Fruit fly (Drosophila melanogaster) whole organism, wandering third instar larva: ENCODE measurements around the gene Zn72D.

ENCODE experiments used
- CG32264 ChIP-seq: fragments of 200-800 bp; sonication (Bioruptor generic); optimal IDR thresholded peaks from 2 replicates; lab custom pipeline; 2016; ENCODE audit warnings: missing biosample characterization, missing genetic modification characterization
- CG9705 ChIP-seq: fragments of 200-800 bp; sonication (Bioruptor generic); optimal IDR thresholded peaks from 2 replicates; lab custom pipeline; 2018; ENCODE audit warnings: missing biosample characterization, mild to moderate bottlenecking, missing genetic modification characterization
- CrebA ChIP-seq: fragments of 200-800 bp; sonication (Bioruptor generic); optimal IDR thresholded peaks from 2 replicates; lab custom pipeline; 2016; ENCODE audit warnings: missing biosample characterization, mild to moderate bottlenecking, missing genetic modification characterization, borderline replicate concordance
- Dfd ChIP-seq: fragments of >200 bp; optimal IDR thresholded peaks from 2 replicates; lab custom pipeline; 2017; ENCODE audit warnings: missing biosample characterization, missing genetic modification characterization
- Dif ChIP-seq: fragments of 200-275, 200-300 bp; sonication (Bioruptor generic); optimal IDR thresholded peaks from 2 replicates; lab custom pipeline; 2018; ENCODE audit warnings: missing biosample characterization, missing genetic modification characterization; ENCODE audit not compliant: partially characterized antibody
- GATAd ChIP-seq: sonication (Bioruptor generic); optimal IDR thresholded peaks from 2 replicates; lab custom pipeline; 2016; ENCODE audit warnings: missing biosample characterization, missing genetic modification characterization
- HLH106 ChIP-seq: fragments of 200-800 bp; optimal IDR thresholded peaks from 3 replicates; lab custom pipeline; 2019; ENCODE audit warnings: missing biosample characterization, mild to moderate bottlenecking, missing genetic modification characterization, moderate library complexity
- Hnf4 ChIP-seq: fragments of 200-800 bp; sonication (Bioruptor generic); optimal IDR thresholded peaks from 2 replicates; lab custom pipeline; 2016; ENCODE audit warnings: missing biosample characterization, mild to moderate bottlenecking, missing genetic modification characterization
- Hr83 ChIP-seq: fragments of 200-300 bp; sonication (Bioruptor generic); optimal IDR thresholded peaks from 2 replicates; lab custom pipeline; 2016; ENCODE audit warnings: missing biosample characterization, mild to moderate bottlenecking, missing genetic modification characterization, moderate library complexity; ENCODE audit not compliant: poor library complexity, severe bottlenecking
- Jra ChIP-seq: sonication (Bioruptor generic); optimal IDR thresholded peaks from 2 replicates; lab custom pipeline; 2016; ENCODE audit warnings: missing biosample characterization, missing genetic modification characterization
- Mio ChIP-seq: sonication (Bioruptor generic); optimal IDR thresholded peaks from 2 replicates; lab custom pipeline; 2016; ENCODE audit warnings: missing biosample characterization, missing genetic modification characterization
- Myc ChIP-seq: fragments of >200 bp; optimal IDR thresholded peaks from 2 replicates; lab custom pipeline; 2017
- N ChIP-seq: fragments of >200 bp; optimal IDR thresholded peaks from 2 replicates; lab custom pipeline; 2018; ENCODE audit warnings: missing biosample characterization, missing external identifiers, missing genetic modification characterization
- OdsH ChIP-seq: fragments of 200-800 bp; sonication (Bioruptor generic); optimal IDR thresholded peaks from 2 replicates; lab custom pipeline; 2016; ENCODE audit warnings: missing biosample characterization, mild to moderate bottlenecking, missing genetic modification characterization
- Rel ChIP-seq, 2 experiments: fragments of 200-800 bp; sonication (Bioruptor generic) in 1 of 2; optimal IDR thresholded peaks; 2 replicates in 1 of 2; 3 replicates in 1 of 2; lab custom pipeline; 2016 to 2019; ENCODE audit warnings: mild to moderate bottlenecking in 2 of 2, missing biosample characterization in 2 of 2, missing genetic modification characterization in 2 of 2, moderate library complexity in 1 of 2
- Sp1 ChIP-seq: fragments of 200-800 bp; sonication (Bioruptor generic); optimal IDR thresholded peaks from 3 replicates; lab custom pipeline; 2019; ENCODE audit warnings: missing biosample characterization, mild to moderate bottlenecking, missing genetic modification characterization, moderate library complexity
- Vsx2 ChIP-seq: fragments of 200-300, 225-300 bp; sonication (Bioruptor generic); optimal IDR thresholded peaks from 2 replicates; lab custom pipeline; 2018; ENCODE audit warnings: missing biosample characterization, missing genetic modification characterization; ENCODE audit not compliant: partially characterized antibody
- br ChIP-seq: fragments of 200-800 bp; sonication (Bioruptor generic); optimal IDR thresholded peaks from 2 replicates; lab custom pipeline; 2016; ENCODE audit warnings: missing biosample characterization, missing genetic modification characterization
- brk ChIP-seq: fragments of 200-800 bp; sonication (Bioruptor generic); optimal IDR thresholded peaks from 2 replicates; lab custom pipeline; 2016; ENCODE audit warnings: missing biosample characterization, mild to moderate bottlenecking, missing genetic modification characterization
- dl ChIP-seq, 2 experiments: fragments of 175-275, 200-275 bp in 1 of 2; fragments of 200-275 bp in 1 of 2; sonication (Bioruptor generic); optimal IDR thresholded peaks; lab custom pipeline; 2018; ENCODE audit warnings: mild to moderate bottlenecking in 2 of 2, missing biosample characterization in 2 of 2, missing genetic modification characterization in 2 of 2, moderate library complexity in 2 of 2; ENCODE audit not compliant: partially characterized antibody in 2 of 2, insufficient read depth in 1 of 2
- dsf ChIP-seq: sonication (Bioruptor generic); optimal IDR thresholded peaks from 2 replicates; lab custom pipeline; 2016; ENCODE audit warnings: missing biosample characterization, missing genetic modification characterization, borderline replicate concordance
- ey ChIP-seq: fragments of 200-800 bp; sonication (Bioruptor generic); optimal IDR thresholded peaks from 2 replicates; lab custom pipeline; 2016; ENCODE audit warnings: missing biosample characterization, missing genetic modification characterization
- foxo ChIP-seq, 2 experiments: fragments of 200-800 bp; sonication (Bioruptor generic); optimal IDR thresholded peaks; 2 replicates in 1 of 2; 3 replicates in 1 of 2; lab custom pipeline; 2016 to 2017; ENCODE audit warnings: missing biosample characterization in 2 of 2, missing genetic modification characterization in 2 of 2
- h ChIP-seq: fragments of 200-800 bp; sonication (Bioruptor generic); optimal IDR thresholded peaks from 3 replicates; lab custom pipeline; 2016; ENCODE audit warnings: missing biosample characterization, mild to moderate bottlenecking, missing genetic modification characterization
- lola ChIP-seq: fragments of >200 bp; optimal IDR thresholded peaks from 2 replicates; lab custom pipeline; 2017; ENCODE audit warnings: missing biosample characterization, missing genetic modification characterization
- pan ChIP-seq: fragments of >200 bp; optimal IDR thresholded peaks from 2 replicates; lab custom pipeline; 2017
- psq ChIP-seq: fragments of 200-800 bp; sonication (Bioruptor generic); optimal IDR thresholded peaks from 3 replicates; lab custom pipeline; 2017; ENCODE audit warnings: missing biosample characterization, mild to moderate bottlenecking, missing genetic modification characterization, moderate library complexity
- rgr ChIP-seq: fragments of 200-800 bp; sonication (Bioruptor generic); optimal IDR thresholded peaks from 3 replicates; lab custom pipeline; 2016; ENCODE audit warnings: missing biosample characterization, mild to moderate bottlenecking, missing genetic modification characterization
- sage ChIP-seq: fragments of 200-800 bp; sonication (Bioruptor generic); optimal IDR thresholded peaks from 2 replicates; lab custom pipeline; 2016; ENCODE audit warnings: missing biosample characterization, mild to moderate bottlenecking, missing genetic modification characterization
- sv ChIP-seq: fragments of 200-800 bp; sonication (Bioruptor generic); optimal IDR thresholded peaks from 3 replicates; lab custom pipeline; 2016; ENCODE audit warnings: missing biosample characterization, missing genetic modification characterization
- woc ChIP-seq: sonication (Bioruptor generic); optimal IDR thresholded peaks from 2 replicates; lab custom pipeline; 2016; ENCODE audit warnings: missing biosample characterization, mild to moderate bottlenecking, missing genetic modification characterization

The Zn72D gene

DNA sequence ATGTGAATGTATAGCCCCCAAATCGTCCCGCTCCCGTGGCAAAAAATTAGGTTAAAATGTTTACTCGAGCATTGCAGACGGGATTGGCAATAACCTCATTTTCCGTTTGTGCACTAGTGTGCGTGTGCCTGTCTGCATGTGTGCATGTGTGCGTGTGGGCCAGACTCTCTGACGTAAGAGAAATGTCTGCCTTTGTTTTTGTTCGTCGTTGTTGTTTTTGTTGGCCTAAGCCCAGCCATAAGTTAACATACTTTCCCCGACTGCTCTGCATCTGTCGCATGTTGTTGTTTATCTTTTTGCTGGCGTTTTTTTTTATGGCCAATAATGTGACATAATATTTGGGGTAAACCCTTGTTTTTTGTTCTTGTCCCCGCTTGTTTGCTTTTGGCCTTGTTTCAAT lies 32.9 kb upstream of the Zn72D start:
- TF ChIP-seq Sp1 (peak; percentile 3), Hr83 (GFP tag; lab: Kevin White, UChicago) (peak; percentile 47), dsf (GFP tag; lab: Kevin White, UChicago) (no peak), Vsx2 (GFP tag; lab: Kevin White, UChicago) (no peak), Myc (lab: Kevin White, UChicago) (no peak), Mio (GFP tag; lab: Kevin White, UChicago) (no peak), Dfd (GFP tag; lab: Kevin White, UChicago) (no peak), br (no peak), dl (GFP tag; optimal IDR thresholded peaks at IDR 0.05; lab: Kevin White, UChicago; ENCODE audit: insufficient read depth in 1 of 2, partially characterized antibody in 2 of 2) (no peak), h (GFP tag; lab: Kevin White, UChicago) (peak; percentile 7), OdsH (GFP tag; lab: Kevin White, UChicago) (no peak), CrebA (GFP tag; lab: Kevin White, UChicago) (no peak), Hnf4 (GFP tag; lab: Kevin White, UChicago) (no peak), sage (GFP tag; lab: Kevin White, UChicago) (no peak)

- no peak for TF ChIP-seq rgr (GFP tag; lab: Kevin White, UChicago)
- no peak for TF ChIP-seq Sp1
- TF ChIP-seq CG9705: no peak
- no peak for TF ChIP-seq psq (GFP tag; lab: Kevin White, UChicago)
- no peak for TF ChIP-seq dsf (GFP tag; lab: Kevin White, UChicago)
- no peak for TF ChIP-seq Jra (GFP tag; lab: Kevin White, UChicago)
These were observed 31.5 kb upstream of the Zn72D start, which contains the start of gene CG32152 for dm6 chr3L:16143685-16144539. Gene CG32152, minus strand, starts transcription at chr3L:16144036.

DNA sequence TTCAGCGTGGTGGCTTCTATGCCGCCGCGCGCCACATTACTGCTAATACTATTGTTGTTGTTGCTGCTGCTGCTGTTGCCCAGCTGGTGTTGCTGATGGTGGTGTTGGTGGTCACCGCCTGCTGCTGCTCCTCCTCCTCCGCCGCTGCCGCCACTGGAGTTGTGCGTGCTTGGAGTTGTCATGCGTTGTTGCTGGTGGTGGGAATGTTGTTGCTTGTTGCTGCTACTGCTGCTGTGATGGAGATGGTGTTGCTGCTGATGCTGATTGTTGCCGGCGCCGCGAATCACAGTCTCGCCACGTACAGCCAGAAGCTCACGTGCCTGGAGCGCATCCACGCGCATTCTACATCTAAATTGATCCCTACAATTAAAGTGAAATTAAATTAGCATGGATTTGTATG lies 29.1 kb upstream of the Zn72D start:
- TF ChIP-seq Dfd (GFP tag; lab: Kevin White, UChicago): peak; percentile 93
- TF ChIP-seq psq (GFP tag; lab: Kevin White, UChicago): no peak
- TF ChIP-seq foxo (GFP tag; optimal IDR thresholded peaks at IDR 0.05; lab: Kevin White, UChicago): no peak

dm6 chr3L:16139131-16139530 lies 26.7 kb upstream of the Zn72D start:
- TF ChIP-seq brk (GFP tag; lab: Kevin White, UChicago): peak; percentile 38
- no peak for TF ChIP-seq psq (GFP tag; lab: Kevin White, UChicago)
- TF ChIP-seq N (GFP tag; lab: Kevin White, UChicago): no peak
- no peak for TF ChIP-seq woc (GFP tag; lab: Kevin White, UChicago)
- TF ChIP-seq Dif (GFP tag; lab: Kevin White, UChicago): peak; percentile 34
- TF ChIP-seq lola (GFP tag; lab: Kevin White, UChicago): no peak
- no peak for TF ChIP-seq HLH106 (tag; lab: Kevin White, UChicago)
- TF ChIP-seq Dfd (GFP tag; lab: Kevin White, UChicago): no peak

- no peak for TF ChIP-seq Mio (GFP tag; lab: Kevin White, UChicago)
- TF ChIP-seq sage (GFP tag; lab: Kevin White, UChicago): no peak
- no peak for TF ChIP-seq OdsH (GFP tag; lab: Kevin White, UChicago)
- TF ChIP-seq psq (GFP tag; lab: Kevin White, UChicago): no peak
- TF ChIP-seq GATAd (GFP tag; lab: Kevin White, UChicago): no peak
- no peak for TF ChIP-seq brk (GFP tag; lab: Kevin White, UChicago)
- TF ChIP-seq dl (GFP tag; optimal IDR thresholded peaks at IDR 0.05; lab: Kevin White, UChicago; ENCODE audit: insufficient read depth in 1 of 2, partially characterized antibody in 2 of 2): no peak
- no peak for TF ChIP-seq CG32264 (GFP tag; lab: Kevin White, UChicago)
- no peak for TF ChIP-seq br
- TF ChIP-seq CG9705: no peak
- no peak for TF ChIP-seq ey (GFP tag; lab: Kevin White, UChicago)
- TF ChIP-seq Rel (GFP tag; optimal IDR thresholded peaks at IDR 0.05; lab: Kevin White, UChicago): no peak
- no peak for TF ChIP-seq Rel (tag; optimal IDR thresholded peaks at IDR 0.05; lab: Kevin White, UChicago)
- no peak for TF ChIP-seq Dfd (GFP tag; lab: Kevin White, UChicago)
- TF ChIP-seq Hnf4 (GFP tag; lab: Kevin White, UChicago): no peak
- TF ChIP-seq pan: no peak
- TF ChIP-seq sv (GFP tag; lab: Kevin White, UChicago): no peak
- TF ChIP-seq Myc (lab: Kevin White, UChicago): no peak
These were observed 25.4 kb upstream of the Zn72D start, which contains the start of gene CG5157 for dm6 chr3L:16137779-16138178. Gene CG5157, minus strand, starts transcription at chr3L:16137879.
